Worm (Caenorhabditis elegans) whole organism, young adult: ENCODE measurements around the gene F01F1.14.

Experiments used
- B0035.1 ChIP-seq: sonication (generic microtip); optimal IDR thresholded peaks from 2 replicates; lab custom pipeline; 2016; ENCODE audit warnings: missing genetic modification characterization, mild to moderate bottlenecking, missing compliant biosample characterization, missing genotype, missing genetic modification reagents
- B0261.1 ChIP-seq: sonication (generic microtip); optimal IDR thresholded peaks from 2 replicates; lab custom pipeline; 2016; ENCODE audit warnings: mild to moderate bottlenecking, missing genetic modification characterization, moderate library complexity, missing compliant biosample characterization
- C06A6.2 ChIP-seq: fragments of 200-800 bp; sonication (Bioruptor generic); conservative IDR thresholded peaks from 2 replicates; pipeline ENCODE4 v1.3.6; 2022; ENCODE audit warnings: missing genetic modification characterization, missing compliant biosample characterization
- C17E4.6 ChIP-seq: fragments of 200-800 bp; sonication (Bioruptor generic); IDR thresholded peaks from 2 replicates; pipeline ENCODE4 v1.3.6; 2022; ENCODE audit warnings: missing genetic modification reagents, missing genetic modification characterization, missing compliant biosample characterization
- D2030.7 ChIP-seq: fragments of 200-800 bp; sonication (Bioruptor generic); IDR thresholded peaks from 2 replicates; pipeline ENCODE4 v1.3.6; 2022; ENCODE audit warnings: missing genetic modification reagents, missing genetic modification characterization, missing compliant biosample characterization
- Y53G8AR.9 ChIP-seq: fragments of 200-800 bp; sonication (Bioruptor generic); conservative IDR thresholded peaks from 2 replicates; pipeline ENCODE4 v1.3.6; 2022; ENCODE audit warnings: missing genetic modification reagents, missing genetic modification characterization, missing compliant biosample characterization
- ama-1 ChIP-seq, 3 experiments: fragments of 150-350 bp in 1 of 3; sonication (generic microtip) in 2 of 3; optimal IDR thresholded peaks; 2 replicates each; lab custom pipeline; 2014 to 2018; ENCODE audit warnings: missing biosample characterization in 2 of 3, missing genetic modification characterization in 2 of 3, missing genetic modification reagents in 2 of 3
- athp-1 ChIP-seq: sonication (generic microtip); optimal IDR thresholded peaks from 2 replicates; lab custom pipeline; 2017; ENCODE audit warnings: mild to moderate bottlenecking, missing genetic modification characterization, missing compliant biosample characterization
- attf-3 ChIP-seq: fragments of 200-800 bp; sonication (Bioruptor generic); conservative IDR thresholded peaks from 2 replicates; pipeline ENCODE4 v1.3.6; 2022; ENCODE audit warnings: missing genetic modification reagents, missing genetic modification characterization, missing compliant biosample characterization
- ceh-27 ChIP-seq: fragments of 200-800 bp; sonication (Bioruptor generic); optimal IDR thresholded peaks from 2 replicates; lab custom pipeline; 2018; ENCODE audit warnings: mild to moderate bottlenecking, missing genetic modification characterization, moderate library complexity, missing compliant biosample characterization
- ceh-58 ChIP-seq: fragments of 200-800 bp; sonication (Bioruptor generic); IDR thresholded peaks from 2 replicates; pipeline ENCODE4 v1.3.6; 2022; ENCODE audit warnings: missing genetic modification characterization, missing compliant biosample characterization
- ceh-91 ChIP-seq: fragments of 200-800 bp; sonication (Bioruptor generic); IDR thresholded peaks from 2 replicates; pipeline ENCODE4 v1.3.6; 2022; ENCODE audit warnings: missing genetic modification reagents, missing genetic modification characterization, missing compliant biosample characterization
- dpff-1 ChIP-seq: sonication (generic microtip); optimal IDR thresholded peaks from 2 replicates; lab custom pipeline; 2017; ENCODE audit warnings: mild to moderate bottlenecking, missing genetic modification characterization, missing compliant biosample characterization
- efl-1 ChIP-seq: fragments of 150-350 bp; optimal IDR thresholded peaks from 2 replicates; lab custom pipeline; 2014; ENCODE audit warnings: missing biosample characterization, missing genetic modification reagents, missing genetic modification characterization
- egl-18 ChIP-seq: fragments of 200-800 bp; sonication (Bioruptor generic); IDR thresholded peaks from 2 replicates; pipeline ENCODE4 v1.3.6; 2022; ENCODE audit warnings: missing genetic modification reagents, missing genetic modification characterization, missing compliant biosample characterization
- him-1 ChIP-seq: sonication (generic microtip); optimal IDR thresholded peaks from 2 replicates; lab custom pipeline; 2016; ENCODE audit warnings: missing genotype, missing genetic modification reagents, missing genetic modification characterization, missing compliant biosample characterization
- hsf-1 ChIP-seq: fragments of 200-800 bp; sonication (Bioruptor generic); IDR thresholded peaks from 2 replicates; pipeline ENCODE4 v1.3.6; 2022; ENCODE audit warnings: missing genetic modification reagents, missing genetic modification characterization, missing compliant biosample characterization
- lin-40 ChIP-seq: sonication (generic microtip); optimal IDR thresholded peaks from 2 replicates; lab custom pipeline; 2016; ENCODE audit warnings: missing genetic modification characterization, mild to moderate bottlenecking, missing compliant biosample characterization, missing genotype, missing genetic modification reagents
- madf-3 ChIP-seq: fragments of 200-800 bp; sonication (Bioruptor generic); IDR thresholded peaks from 2 replicates; pipeline ENCODE4 v1.3.6; 2022; ENCODE audit warnings: missing genetic modification reagents, missing genetic modification characterization, missing compliant biosample characterization
- mel-28 ChIP-seq: sonication (generic microtip); optimal IDR thresholded peaks from 2 replicates; lab custom pipeline; 2016; ENCODE audit warnings: borderline replicate concordance, mild to moderate bottlenecking, missing genetic modification characterization, missing compliant biosample characterization
- nhr-90 ChIP-seq: sonication (generic microtip); optimal IDR thresholded peaks from 2 replicates; lab custom pipeline; 2016; ENCODE audit warnings: missing genotype, mild to moderate bottlenecking, missing genetic modification characterization, missing compliant biosample characterization
- pbrm-1 ChIP-seq: fragments of 200-800 bp; sonication (Bioruptor generic); IDR thresholded peaks from 2 replicates; pipeline ENCODE4 v1.3.6; 2022; ENCODE audit warnings: missing genetic modification reagents, missing genetic modification characterization, missing compliant biosample characterization
- pha-4 ChIP-seq: fragments of 150-350 bp; sonication (generic microtip); optimal IDR thresholded peaks from 2 replicates; lab custom pipeline; 2014; ENCODE audit warnings: missing biosample characterization, missing genetic modification reagents, missing genetic modification characterization
- rec-8 ChIP-seq, 2 experiments: sonication (generic microtip); optimal IDR thresholded peaks; 2 replicates each; lab custom pipeline; 2016; ENCODE audit warnings: mild to moderate bottlenecking in 2 of 2, missing genetic modification characterization in 2 of 2, missing genetic modification reagents in 2 of 2, missing genotype in 2 of 2, missing biosample characterization in 1 of 2, missing compliant biosample characterization in 1 of 2, moderate library complexity in 1 of 2
- repo-1 ChIP-seq: sonication (generic microtip); optimal IDR thresholded peaks from 2 replicates; lab custom pipeline; 2017; ENCODE audit warnings: mild to moderate bottlenecking, missing genetic modification characterization, missing compliant biosample characterization
- snpc-1.1 ChIP-seq: sonication (generic microtip); optimal IDR thresholded peaks from 2 replicates; lab custom pipeline; 2017; ENCODE audit warnings: missing genetic modification characterization, mild to moderate bottlenecking, missing compliant biosample characterization, antibody characterized with exemption, moderate library complexity, missing genotype, missing genetic modification reagents; ENCODE audit not compliant: insufficient read depth
- snpc-4 ChIP-seq, 5 experiments: fragments of 150-350 bp in 1 of 5; sonication (generic microtip) in 4 of 5; optimal IDR thresholded peaks; 2 replicates each; lab custom pipeline; 2014 to 2018; ENCODE audit warnings: missing genetic modification characterization in 5 of 5, missing biosample characterization in 3 of 5, antibody characterized with exemption in 2 of 5, mild to moderate bottlenecking in 2 of 5, missing compliant biosample characterization in 2 of 5, missing genotype in 2 of 5, moderate library complexity in 2 of 5, missing genetic modification reagents in 1 of 5
- xnd-1 ChIP-seq: sonication (generic microtip); optimal IDR thresholded peaks from 2 replicates; lab custom pipeline; 2016; ENCODE audit warnings: missing genotype, missing genetic modification reagents, missing genetic modification characterization, missing compliant biosample characterization
- zim-3 ChIP-seq: sonication (generic microtip); optimal IDR thresholded peaks from 2 replicates; lab custom pipeline; 2017; ENCODE audit warnings: mild to moderate bottlenecking, missing genetic modification characterization, moderate library complexity, missing compliant biosample characterization
- ztf-25 ChIP-seq: fragments of 200-800 bp; sonication (Bioruptor generic); IDR thresholded peaks from 2 replicates; pipeline ENCODE4 v1.3.6; 2022; ENCODE audit warnings: missing genetic modification reagents, missing genetic modification characterization, missing compliant biosample characterization
- ztf-26 ChIP-seq: sonication (generic microtip); optimal IDR thresholded peaks from 2 replicates; lab custom pipeline; 2017; ENCODE audit warnings: missing genetic modification characterization, missing compliant biosample characterization
- ztf-3 ChIP-seq: fragments of 200-800 bp; sonication (Bioruptor generic); optimal IDR thresholded peaks from 2 replicates; lab custom pipeline; 2018; ENCODE audit warnings: mild to moderate bottlenecking, missing genetic modification characterization, missing compliant biosample characterization
- ztf-6 ChIP-seq: fragments of 200-800 bp; sonication (Bioruptor generic); IDR thresholded peaks from 2 replicates; pipeline ENCODE4 v1.3.6; 2022; ENCODE audit warnings: missing genetic modification reagents, missing genetic modification characterization, missing compliant biosample characterization

F01F1.14 gene

ce11 chrIII:5897468-5897867 lies 14.7 kb upstream of the F01F1.14 start:
- no peak for TF ChIP-seq ama-1 (optimal IDR thresholded peaks at IDR 0.05; lab: Kevin White, UChicago)
- TF ChIP-seq ama-1 (GFP tag; optimal IDR thresholded peaks at IDR 0.05; lab: Kevin White, UChicago): no peak
- peak; percentile 30 for TF ChIP-seq efl-1 (GFP tag; lab: Kevin White, UChicago)

- no peak for TF ChIP-seq nhr-90 (tag; lab: Kevin White, UChicago)
- no peak for TF ChIP-seq ztf-6 (GFP tag; lab: Robert Waterston, UW)
- TF ChIP-seq Y53G8AR.9 (GFP tag; lab: Robert Waterston, UW): no peak
- no peak for TF ChIP-seq C06A6.2 (GFP tag; lab: Robert Waterston, UW)
- no peak for TF ChIP-seq snpc-4 (GFP tag; optimal IDR thresholded peaks at IDR 0.05; lab: Kevin White, UChicago)
- no peak for TF ChIP-seq snpc-4 (tag; optimal IDR thresholded peaks at IDR 0.05; lab: Kevin White, UChicago)
- TF ChIP-seq snpc-1.1: no peak
- TF ChIP-seq dpff-1 (tag; lab: Kevin White, UChicago): no peak
- no peak for TF ChIP-seq ztf-3 (GFP tag; lab: Kevin White, UChicago)
- TF ChIP-seq mel-28 (tag; lab: Kevin White, UChicago): no peak
- no peak for TF ChIP-seq C17E4.6 (GFP tag; lab: Robert Waterston, UW)
- no peak for TF ChIP-seq egl-18 (GFP tag; lab: Robert Waterston, UW)
- TF ChIP-seq D2030.7 (GFP tag; lab: Robert Waterston, UW): no peak
- TF ChIP-seq hsf-1: no peak
- TF ChIP-seq ceh-27 (GFP tag; lab: Kevin White, UChicago): no peak
- no peak for TF ChIP-seq him-1 (tag; lab: Kevin White, UChicago)
- no peak for TF ChIP-seq ztf-26 (tag; lab: Kevin White, UChicago)
- no peak for TF ChIP-seq xnd-1
- no peak for TF ChIP-seq attf-3 (GFP tag; lab: Robert Waterston, UW)
- no peak for TF ChIP-seq ceh-91 (GFP tag; lab: Robert Waterston, UW)
These were observed 13.2 kb upstream of the F01F1.14 start, which contains the start of gene pxl-1 for ce11 chrIII:5895913-5896312. TSS of gene pxl-1 (minus strand) at chrIII:5896013.

ce11 chrIII:5892909-5893308 lies 10.2 kb upstream of the F01F1.14 start:
- TF ChIP-seq pha-4 (tag; lab: Kevin White, UChicago): peak; percentile 63
- TF ChIP-seq egl-18 (GFP tag; lab: Robert Waterston, UW): no peak

ce11 chrIII:5888675-5889074 lies 6.0 kb upstream of the F01F1.14 start, which contains the start of gene C28H8.8:
TSS of gene C28H8.8 (minus strand) at chrIII:5888775.
- TF ChIP-seq zim-3 (tag; lab: Kevin White, UChicago) (no peak), ztf-25 (GFP tag; lab: Robert Waterston, UW) (no peak), lin-40 (tag; lab: Kevin White, UChicago) (no peak), ama-1 (optimal IDR thresholded peaks at IDR 0.05; lab: Kevin White, UChicago) (no peak), ama-1 (GFP tag; optimal IDR thresholded peaks at IDR 0.05; lab: Kevin White, UChicago) (no peak), B0035.1 (tag; lab: Kevin White, UChicago) (no peak), ceh-58 (GFP tag; lab: Robert Waterston, UW) (no peak), pbrm-1 (GFP tag; lab: Robert Waterston, UW) (no peak), madf-3 (no peak), him-1 (tag; lab: Kevin White, UChicago) (no peak), rec-8 (tag; optimal IDR thresholded peaks at IDR 0.05; lab: Kevin White, UChicago) (no peak), B0261.1 (tag; lab: Kevin White, UChicago) (no peak), athp-1 (no peak), repo-1 (tag; lab: Kevin White, UChicago) (no peak)
